Comparison of ENCODE assay signal across 5 worm cellular contexts in the genomic region with DNA sequence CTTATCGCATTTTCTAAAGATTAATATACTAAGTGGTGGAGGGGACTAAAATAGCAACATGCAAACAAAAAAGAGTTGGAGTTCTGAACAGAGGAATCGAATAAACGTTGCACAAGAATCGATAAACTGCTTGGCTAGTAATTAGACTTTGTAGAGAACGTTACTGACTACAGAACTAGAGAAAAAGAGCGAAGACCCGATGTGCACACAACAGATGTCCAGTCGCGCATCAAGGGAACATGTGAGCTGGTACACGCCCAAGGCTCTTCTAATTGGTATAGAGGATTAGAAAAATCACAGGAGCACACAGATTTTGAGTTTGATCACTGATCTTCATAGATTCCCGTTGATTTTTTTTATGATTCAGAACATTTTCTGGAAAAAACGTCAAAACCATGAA.
TF ChIP-seq lines count a peak whose summit lies in the region.

No protein-coding gene starts in this region.

TF ChIP-seq in whole organism, L1 larva, 84 proteins besides CTCF, POLR2A, EP300 and RAD21:
- no peak for TF ChIP-seq efl-1 (optimal IDR thresholded peaks at IDR 0.05; lab: Kevin White, UChicago)
- TF ChIP-seq efl-1 (GFP tag; optimal IDR thresholded peaks at IDR 0.05 in 1 of 2; lab: Kevin White, UChicago): peak in 1 of 2 experiments; percentile 82
- peak; percentile 55 for TF ChIP-seq dsc-1 (tag; optimal IDR thresholded peaks at IDR 0.05; lab: Kevin White, UChicago)
- TF ChIP-seq lir-3 (tag; optimal IDR thresholded peaks at IDR 0.05; lab: Kevin White, UChicago; ENCODE audit: poor library complexity): no peak
- no peak for TF ChIP-seq nhr-47 (tag; optimal IDR thresholded peaks at IDR 0.05; lab: Kevin White, UChicago)
- TF ChIP-seq ceh-8 (GFP tag; optimal IDR thresholded peaks at IDR 0.05; lab: Kevin White, UChicago): peak; percentile 5
- no peak for TF ChIP-seq fkh-8 (tag; optimal IDR thresholded peaks at IDR 0.05; lab: Kevin White, UChicago)
TF ChIP-seq in whole organism, L1 larva: peak in this region for 3.

TF ChIP-seq in whole organism, L2 larva, 48 proteins besides CTCF, POLR2A, EP300 and RAD21:
- no peak for TF ChIP-seq aly-2 (tag; optimal IDR thresholded peaks at IDR 0.05; lab: Kevin White, UChicago)
- peak; percentile 25 for TF ChIP-seq unc-55 (GFP tag; optimal IDR thresholded peaks at IDR 0.05; lab: Kevin White, UChicago)

TF ChIP-seq in whole organism, late embryonic, 69 proteins besides CTCF, POLR2A, EP300 and RAD21:
- TF ChIP-seq pax-1 (tag; optimal IDR thresholded peaks at IDR 0.05; lab: Kevin White, UChicago) (no peak), eyg-1 (tag; optimal IDR thresholded peaks at IDR 0.05; lab: Kevin White, UChicago) (no peak), elt-2 (tag; optimal IDR thresholded peaks at IDR 0.05; lab: Kevin White, UChicago) (no peak), ama-1 (optimal IDR thresholded peaks at IDR 0.05; lab: Kevin White, UChicago) (no peak), ceh-48 (tag; optimal IDR thresholded peaks at IDR 0.05; lab: Kevin White, UChicago) (peak; percentile 5)

TF ChIP-seq in whole organism, midembryonic, 9 proteins besides CTCF, POLR2A, EP300 and RAD21:
- TF ChIP-seq T22C8.4 (GFP tag; IDR thresholded peaks at IDR 0.05; lab: Robert Waterston, UW): no peak
- no peak for TF ChIP-seq tab-1 (GFP tag; IDR thresholded peaks at IDR 0.05; lab: Robert Waterston, UW)
- no peak for TF ChIP-seq med-1 (GFP tag; optimal IDR thresholded peaks at IDR 0.05; lab: Kevin White, UChicago; ENCODE audit: insufficient read depth)
- 0 out of 2 replicates have a peak, but pooled peaks have one; percentile 24 for TF ChIP-seq flt-1 (GFP tag; IDR thresholded peaks at IDR 0.05; lab: Robert Waterston, UW)
- no peak for TF ChIP-seq klf-2 (GFP tag; conservative IDR thresholded peaks at IDR 0.05; lab: Robert Waterston, UW)

TF ChIP-seq in whole organism, mixed stage, embryonic, 35 proteins besides CTCF, POLR2A, EP300 and RAD21:
- TF ChIP-seq mab-5 (tag; optimal IDR thresholded peaks at IDR 0.05; lab: Kevin White, UChicago) (no peak), nhr-12 (tag; optimal IDR thresholded peaks at IDR 0.05; lab: Kevin White, UChicago) (no peak), ceh-39 (tag; optimal IDR thresholded peaks at IDR 0.05; lab: Kevin White, UChicago) (peak; percentile 35), lsy-2 (tag; optimal IDR thresholded peaks at IDR 0.05; lab: Kevin White, UChicago) (no peak), unc-120 (tag; optimal IDR thresholded peaks at IDR 0.05; lab: Kevin White, UChicago; ENCODE audit: poor library complexity, severe bottlenecking) (no peak), mls-2 (tag; optimal IDR thresholded peaks at IDR 0.05; lab: Kevin White, UChicago) (no peak), pha-4 (tag; optimal IDR thresholded peaks at IDR 0.05; lab: Kevin White, UChicago) (no peak), hlh-1 (tag; optimal IDR thresholded peaks at IDR 0.05; lab: Kevin White, UChicago) (peak; percentile 9), lin-32 (GFP tag; optimal IDR thresholded peaks at IDR 0.05; lab: Kevin White, UChicago) (peak; percentile 64), drap-1 (GFP tag; optimal IDR thresholded peaks at IDR 0.05; lab: Kevin White, UChicago) (no peak), elt-1 (tag; optimal IDR thresholded peaks at IDR 0.05; lab: Kevin White, UChicago; ENCODE audit: borderline replicate concordance, insufficient read depth) (no peak), zip-8 (tag; optimal IDR thresholded peaks at IDR 0.05; lab: Kevin White, UChicago) (no peak), lin-13 (tag; optimal IDR thresholded peaks at IDR 0.05; lab: Kevin White, UChicago) (no peak), M03D4.4 (tag; optimal IDR thresholded peaks at IDR 0.05; lab: Kevin White, UChicago) (no peak), blmp-1 (tag; optimal IDR thresholded peaks at IDR 0.05; lab: Kevin White, UChicago) (no peak), nhr-237 (tag; optimal IDR thresholded peaks at IDR 0.05; lab: Kevin White, UChicago) (no peak), ces-1 (GFP tag; optimal IDR thresholded peaks at IDR 0.05; lab: Kevin White, UChicago) (peak; percentile 66), nhr-76 (tag; optimal IDR thresholded peaks at IDR 0.05; lab: Kevin White, UChicago) (no peak), ham-2 (GFP tag; optimal IDR thresholded peaks at IDR 0.05; lab: Kevin White, UChicago) (no peak), sem-2 (GFP tag; optimal IDR thresholded peaks at IDR 0.05; lab: Kevin White, UChicago) (no peak), ceh-83 (GFP tag; optimal IDR thresholded peaks at IDR 0.05; lab: Kevin White, UChicago) (no peak), ztf-11 (tag; optimal IDR thresholded peaks at IDR 0.05; lab: Kevin White, UChicago) (no peak)
